Worm (Caenorhabditis elegans): ENCODE data around the gene W06F12.3.

DNA sequence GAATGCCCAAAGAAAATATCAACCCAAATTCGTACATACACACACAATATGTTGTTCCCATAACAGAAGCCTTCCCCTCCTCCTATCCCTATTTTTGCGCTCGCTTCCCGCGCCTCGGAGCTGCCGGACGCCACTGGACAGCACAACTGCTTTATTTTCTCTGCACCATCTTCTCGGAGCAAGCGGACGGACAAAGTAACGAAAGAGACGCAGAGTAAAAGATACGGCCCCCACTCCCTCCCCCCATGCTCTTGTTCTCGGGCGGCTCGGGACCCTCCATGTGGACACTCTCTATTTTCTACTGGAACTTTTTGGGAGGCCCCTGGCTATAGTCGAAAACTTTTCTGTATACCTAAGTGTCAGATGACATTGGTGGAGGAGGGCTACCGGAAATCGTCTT is 37.0 kb upstream of the W06F12.3 start:
- no peak for TF ChIP-seq snpc-4 (tag; optimal IDR thresholded peaks at IDR 0.05)
- TF ChIP-seq lsy-2 (tag; optimal IDR thresholded peaks at IDR 0.05), result no peak
- TF ChIP-seq nhr-237 (tag; optimal IDR thresholded peaks at IDR 0.05), result no peak
- no peak for TF ChIP-seq ceh-83 (GFP tag; optimal IDR thresholded peaks at IDR 0.05)
- TF ChIP-seq elt-3 (tag; optimal IDR thresholded peaks at IDR 0.05), result no peak

Measured in whole organism, mixed stage, embryonic.